Worm (Caenorhabditis elegans): ENCODE results near the gene efl-3.

DNA sequence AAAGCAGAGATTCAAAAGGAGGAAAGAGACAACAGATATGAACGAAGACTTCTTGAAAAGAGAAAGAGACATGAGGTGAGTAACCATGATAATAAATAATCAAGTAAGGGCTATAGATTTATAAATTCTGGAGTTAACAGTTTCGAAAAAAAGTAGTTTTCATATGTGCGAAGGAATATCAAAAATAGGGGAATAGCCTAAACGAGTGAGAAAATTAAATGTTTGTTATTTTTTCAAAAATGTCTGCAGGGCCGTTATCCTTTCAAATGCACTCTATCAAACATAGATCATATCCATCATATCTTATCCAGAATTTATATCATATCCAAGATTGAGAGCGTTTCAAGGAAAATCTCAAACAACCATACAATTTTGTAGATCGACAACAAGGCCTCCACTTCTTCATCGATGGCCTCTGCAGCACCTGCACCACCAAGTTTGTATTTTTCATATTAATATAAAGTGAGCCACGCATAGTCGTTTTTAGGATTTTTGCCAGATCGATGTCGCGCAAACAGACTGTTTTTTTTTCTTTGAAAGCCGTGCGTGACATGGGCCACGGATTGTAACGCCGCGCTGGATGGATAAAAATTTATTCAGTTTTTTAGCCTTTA is 8.4 kb downstream of the efl-3 start:
- no peak for TF ChIP-seq somi-1 (GFP tag; optimal IDR thresholded peaks at IDR 0.05)
- no peak for TF ChIP-seq sea-2 (GFP tag; IDR thresholded peaks at IDR 0.05)
- no peak for TF ChIP-seq F23B12.7 (tag; optimal IDR thresholded peaks at IDR 0.05; ENCODE audit: insufficient read depth)
- TF ChIP-seq ZK185.1 (tag; optimal IDR thresholded peaks at IDR 0.05; ENCODE audit: poor library complexity, severe bottlenecking) = no peak
- TF ChIP-seq ceh-79 (tag; optimal IDR thresholded peaks at IDR 0.05) = no peak
- no peak for TF ChIP-seq ceh-91 (GFP tag; IDR thresholded peaks at IDR 0.05)
- no peak for TF ChIP-seq ama-1 (optimal IDR thresholded peaks at IDR 0.05)
- no peak for TF ChIP-seq ama-1 (GFP tag; optimal IDR thresholded peaks at IDR 0.05)
